Fruit fly (Drosophila melanogaster) whole organism, embryonic: ENCODE data around the gene Stt3B.

Experiments
- Ada2b ChIP-seq: fragments of 200-800 bp; sonication (Bioruptor generic); IDR thresholded peaks from 2 replicates; pipeline ENCODE4 v1.3.6; 2022; ENCODE audit warnings: missing biosample characterization, missing genetic modification characterization
- Awh ChIP-seq: fragments of 200-800 bp; sonication (Bioruptor generic); IDR thresholded peaks from 2 replicates; pipeline ENCODE4, ENCODE4 v1.3.6; 2022; ENCODE audit warnings: missing biosample characterization, missing genetic modification characterization
- Bgb ChIP-seq: fragments of 200-800 bp; sonication (Bioruptor generic); IDR thresholded peaks from 2 replicates; pipeline ENCODE4 v1.3.6; 2022; ENCODE audit warnings: missing biosample characterization, missing genetic modification characterization; ENCODE audit not compliant: partially characterized antibody
- CG10565 ChIP-seq: fragments of 200-800 bp; sonication (Bioruptor generic); optimal IDR thresholded peaks from 3 replicates; lab custom pipeline; 2016; ENCODE audit warnings: missing biosample characterization, mild to moderate bottlenecking, missing genetic modification characterization
- CG12942 ChIP-seq: fragments of 200-800 bp; sonication (Bioruptor generic); optimal IDR thresholded peaks from 3 replicates; lab custom pipeline; 2016; ENCODE audit warnings: missing biosample characterization, missing genetic modification characterization
- CG13775 ChIP-seq: fragments of 200-800 bp; sonication (Bioruptor generic); optimal IDR thresholded peaks from 3 replicates; lab custom pipeline; 2017; ENCODE audit warnings: missing biosample characterization, mild to moderate bottlenecking, missing genetic modification characterization
- CG15479 ChIP-seq: fragments of 200-800 bp; sonication (Bioruptor generic); optimal IDR thresholded peaks from 3 replicates; lab custom pipeline; 2019; ENCODE audit warnings: missing biosample characterization, mild to moderate bottlenecking, missing genetic modification characterization, moderate library complexity
- CG1603 ChIP-seq: fragments of 200-800 bp; sonication (Bioruptor generic); optimal IDR thresholded peaks from 2 replicates; lab custom pipeline; 2019; ENCODE audit warnings: missing biosample characterization, mild to moderate bottlenecking, missing genetic modification characterization, moderate library complexity
- CG16813 ChIP-seq: fragments of 200-800 bp; sonication (Bioruptor generic); IDR thresholded peaks from 3 replicates; pipeline ENCODE4 v1.3.6; 2022; ENCODE audit warnings: missing biosample characterization, missing genetic modification characterization; ENCODE audit not compliant: partially characterized antibody
- CG17568 ChIP-seq: fragments of 200-800 bp; sonication (Bioruptor generic); optimal IDR thresholded peaks from 2 replicates; lab custom pipeline; 2018; ENCODE audit warnings: missing biosample characterization, mild to moderate bottlenecking, missing genetic modification characterization, moderate library complexity
- CG2202 ChIP-seq: fragments of 200-800 bp; sonication (Bioruptor generic); optimal IDR thresholded peaks from 2 replicates; lab custom pipeline; 2018; ENCODE audit warnings: missing biosample characterization, mild to moderate bottlenecking, missing genetic modification characterization
- CG30403 ChIP-seq: fragments of 200-800 bp; sonication (Bioruptor generic); optimal IDR thresholded peaks from 3 replicates; lab custom pipeline; 2016; ENCODE audit warnings: missing biosample characterization, missing genetic modification characterization
- CG3995 ChIP-seq: fragments of 200-800 bp; sonication (Bioruptor generic); optimal IDR thresholded peaks from 3 replicates; lab custom pipeline; 2016; ENCODE audit warnings: missing biosample characterization, missing genetic modification characterization
- CG6813 ChIP-seq: fragments of 200-800 bp; sonication (Bioruptor generic); optimal IDR thresholded peaks from 2 replicates; lab custom pipeline; 2017; ENCODE audit warnings: missing biosample characterization, missing genetic modification characterization, mild to moderate bottlenecking, moderate library complexity, missing genetic modification reagents
- CG7839 ChIP-seq: fragments of 200-800 bp; sonication (Bioruptor generic); optimal IDR thresholded peaks from 3 replicates; lab custom pipeline; 2018; ENCODE audit warnings: missing biosample characterization, mild to moderate bottlenecking, missing genetic modification characterization, moderate library complexity
- CG8089 ChIP-seq: fragments of 200-800 bp; sonication (Bioruptor generic); optimal IDR thresholded peaks from 3 replicates; lab custom pipeline; 2016; ENCODE audit warnings: missing biosample characterization, missing genetic modification characterization
- CG9797 ChIP-seq: fragments of 200-800 bp; sonication (Bioruptor generic); optimal IDR thresholded peaks from 3 replicates; lab custom pipeline; 2018; ENCODE audit warnings: missing biosample characterization, mild to moderate bottlenecking, missing genetic modification characterization
- CHES-1-like ChIP-seq: fragments of 200-800 bp; sonication (Bioruptor generic); optimal IDR thresholded peaks from 2 replicates; lab custom pipeline; 2016; ENCODE audit warnings: missing biosample characterization, missing genetic modification characterization
- CoRest ChIP-seq: fragments of 200-800 bp; sonication (Bioruptor generic); optimal IDR thresholded peaks from 3 replicates; lab custom pipeline; 2018; ENCODE audit warnings: missing biosample characterization, mild to moderate bottlenecking, missing genetic modification characterization, moderate library complexity
- Dad ChIP-seq: fragments of 200-800 bp; sonication (Bioruptor generic); optimal IDR thresholded peaks from 3 replicates; lab custom pipeline; 2016; ENCODE audit warnings: missing biosample characterization, missing genetic modification characterization
- Fer1 ChIP-seq: fragments of 200-800 bp; sonication (Bioruptor generic); optimal IDR thresholded peaks from 2 replicates; lab custom pipeline; 2017; ENCODE audit warnings: missing biosample characterization, mild to moderate bottlenecking, missing genetic modification characterization
- HmgD ChIP-seq: fragments of 200-800 bp; sonication (Bioruptor generic); optimal IDR thresholded peaks from 3 replicates; lab custom pipeline; 2016; ENCODE audit warnings: missing biosample characterization, missing genetic modification characterization
- Hsf ChIP-seq: fragments of 200-800 bp; sonication (Bioruptor generic); optimal IDR thresholded peaks from 3 replicates; lab custom pipeline; 2016; ENCODE audit warnings: missing biosample characterization, missing genetic modification characterization
- NfI ChIP-seq: fragments of 200-800 bp; sonication (Bioruptor generic); optimal IDR thresholded peaks from 3 replicates; lab custom pipeline; 2018; ENCODE audit warnings: missing biosample characterization, mild to moderate bottlenecking, missing genetic modification characterization, moderate library complexity
- Ptx1 ChIP-seq: fragments of 200-800 bp; sonication (Bioruptor generic); IDR thresholded peaks from 2 replicates; pipeline ENCODE4 v1.3.6; 2022; ENCODE audit warnings: missing biosample characterization, missing genetic modification characterization
- Sin3A ChIP-seq: fragments of >200 bp; optimal IDR thresholded peaks from 2 replicates; lab custom pipeline; 2018
- Sry-β ChIP-seq: fragments of 200-800 bp; sonication (Bioruptor generic); optimal IDR thresholded peaks from 2 replicates; lab custom pipeline; 2018; ENCODE audit warnings: missing biosample characterization, mild to moderate bottlenecking, missing genetic modification characterization, moderate library complexity
- YL-1 ChIP-seq: fragments of 200-800 bp; sonication (Bioruptor generic); optimal IDR thresholded peaks from 3 replicates; lab custom pipeline; 2017; ENCODE audit warnings: missing biosample characterization, mild to moderate bottlenecking, missing genetic modification characterization
- ap ChIP-seq: fragments of 200-800 bp; sonication (Bioruptor generic); IDR thresholded peaks from 2 replicates; pipeline ENCODE4 v1.3.6; 2022; ENCODE audit warnings: missing biosample characterization, missing genetic modification characterization
- bigmax ChIP-seq: fragments of 200-800 bp; sonication (Bioruptor generic); optimal IDR thresholded peaks from 2 replicates; lab custom pipeline; 2018; ENCODE audit warnings: missing biosample characterization, mild to moderate bottlenecking, missing genetic modification characterization
- btn ChIP-seq: fragments of 200-800 bp; sonication (Bioruptor generic); optimal IDR thresholded peaks from 2 replicates; lab custom pipeline; 2016; ENCODE audit warnings: missing biosample characterization, missing genetic modification characterization
- corto ChIP-seq: fragments of 200-800 bp; sonication (Bioruptor generic); optimal IDR thresholded peaks from 2 replicates; lab custom pipeline; 2016; ENCODE audit warnings: missing biosample characterization, mild to moderate bottlenecking, missing genetic modification characterization, moderate library complexity
- danr ChIP-seq: fragments of 200-800 bp; sonication (Bioruptor generic); IDR thresholded peaks from 2 replicates; pipeline ENCODE4 v1.3.6; 2022; ENCODE audit warnings: missing biosample characterization, missing genetic modification characterization
- dmrt11E ChIP-seq: fragments of 200-800 bp; sonication (Bioruptor generic); optimal IDR thresholded peaks from 3 replicates; lab custom pipeline; 2018; ENCODE audit warnings: missing biosample characterization, mild to moderate bottlenecking, missing genetic modification characterization, moderate library complexity
- exex ChIP-seq: fragments of 200-800 bp; sonication (Bioruptor generic); optimal IDR thresholded peaks from 4 replicates; lab custom pipeline; 2018; ENCODE audit warnings: missing biosample characterization, mild to moderate bottlenecking, missing genetic modification characterization, moderate library complexity
- ftz-f1 ChIP-seq: fragments of 200-800 bp; sonication (Bioruptor generic); optimal IDR thresholded peaks from 2 replicates; lab custom pipeline; 2016; ENCODE audit warnings: missing biosample characterization, missing genetic modification characterization
- gcm ChIP-seq: fragments of 200-800 bp; sonication (Bioruptor generic); optimal IDR thresholded peaks from 2 replicates; lab custom pipeline; 2019; ENCODE audit warnings: missing biosample characterization, mild to moderate bottlenecking, missing genetic modification characterization, moderate library complexity
- kni ChIP-seq: fragments of 200-800 bp; sonication (Bioruptor generic); optimal IDR thresholded peaks from 3 replicates; lab custom pipeline; 2017; ENCODE audit warnings: mild to moderate bottlenecking, missing biosample characterization, missing genetic modification reagents, missing genetic modification characterization
- knrl ChIP-seq: fragments of 200-800 bp; sonication (Bioruptor generic); IDR thresholded peaks from 3 replicates; pipeline ENCODE4 v1.3.6; 2022; ENCODE audit warnings: missing biosample characterization, missing genetic modification characterization; ENCODE audit not compliant: partially characterized antibody
- lbe ChIP-seq: fragments of 200-800 bp; sonication (Bioruptor generic); optimal IDR thresholded peaks from 2 replicates; lab custom pipeline; 2016; ENCODE audit warnings: missing biosample characterization, mild to moderate bottlenecking, missing genetic modification characterization
- maf-S ChIP-seq: fragments of 200-800 bp; sonication (Bioruptor generic); optimal IDR thresholded peaks from 2 replicates; lab custom pipeline; 2016; ENCODE audit warnings: missing biosample characterization, missing genetic modification characterization
- mam ChIP-seq: fragments of 200-800 bp; sonication (Bioruptor generic); optimal IDR thresholded peaks from 3 replicates; lab custom pipeline; 2016; ENCODE audit warnings: missing biosample characterization, missing genetic modification characterization
- prd ChIP-seq, 3 experiments: fragments of >200 bp in 2 of 3; fragments of 200-800 bp in 1 of 3; sonication (Bioruptor generic) in 1 of 3; optimal IDR thresholded peaks in 2 of 3; IDR thresholded peaks in 1 of 3; 2 replicates in 2 of 3; 3 replicates in 1 of 3; pipeline versions ENCODE4 v1.3.6 to Lab custom; 2017 to 2022; ENCODE audit warnings: missing biosample characterization in 1 of 3, missing genetic modification characterization in 1 of 3
- sens ChIP-seq: fragments of 200-800 bp; sonication (Bioruptor generic); peaks from one replicate; lab custom pipeline; 2016; ENCODE audit warnings: missing biosample characterization, missing genetic modification characterization
- slbo ChIP-seq: fragments of 200-800 bp; sonication (Bioruptor generic); IDR thresholded peaks from 2 replicates; pipeline ENCODE4 v1.3.6; 2022; ENCODE audit warnings: missing biosample characterization, missing genetic modification characterization
- tna ChIP-seq: fragments of 200-800 bp; sonication (Bioruptor generic); IDR thresholded peaks from 2 replicates; pipeline ENCODE4 v1.3.6; 2022; ENCODE audit warnings: missing biosample characterization, missing genetic modification characterization; ENCODE audit not compliant: partially characterized antibody
- zfh2 ChIP-seq: fragments of 200-800 bp; sonication (Bioruptor generic); optimal IDR thresholded peaks from 2 replicates; lab custom pipeline; 2016; ENCODE audit warnings: missing biosample characterization, missing genetic modification characterization

Stt3B gene

dm6 chr3R:25039028-25039476 lies 30.4 kb downstream of the Stt3B start, which contains the start of the genes Ythdf and bai (continued):
- peak; percentile 84 for TF ChIP-seq CG16813 (GFP tag; lab: Robert Waterston, UW)
- TF ChIP-seq YL-1 (GFP tag; lab: Kevin White, UChicago), result peak; percentile 88
- no peak for TF ChIP-seq bigmax (GFP tag; lab: Kevin White, UChicago)
- no peak for TF ChIP-seq CG8089 (GFP tag; lab: Kevin White, UChicago)
- TF ChIP-seq CG7839 (tag; lab: Kevin White, UChicago), result no peak
- peak; percentile 3 for TF ChIP-seq ftz-f1
- peak; percentile 63 for TF ChIP-seq mam (GFP tag; lab: Kevin White, UChicago)
- TF ChIP-seq Dad (GFP tag; lab: Kevin White, UChicago), result peak; percentile 27
- TF ChIP-seq ap (GFP tag; lab: Robert Waterston, UW), result no peak
- TF ChIP-seq CHES-1-like (GFP tag; lab: Kevin White, UChicago), result peak; percentile 61
- TF ChIP-seq Hsf (GFP tag; lab: Kevin White, UChicago), result peak; percentile 50
- TF ChIP-seq sens (GFP tag; lab: Kevin White, UChicago), result peak; percentile 79
- TF ChIP-seq Ada2b, result no peak
- peak; percentile 34 for TF ChIP-seq CG12942 (GFP tag; lab: Kevin White, UChicago)
- TF ChIP-seq Sin3A, result peak; percentile 95
- TF ChIP-seq slbo (GFP tag; lab: Robert Waterston, UW), result peak; percentile 64; the same call in 1 of the 2 replicates
- peak; percentile 9 for TF ChIP-seq Sry-β (GFP tag; lab: Kevin White, UChicago)
- peak; percentile 64 for TF ChIP-seq CG30403 (GFP tag; lab: Kevin White, UChicago)
- no peak for TF ChIP-seq CG2202 (tag; lab: Kevin White, UChicago)
- TF ChIP-seq tna, result peak; percentile 72
- peak; percentile 34 for TF ChIP-seq dmrt11E (tag; lab: Kevin White, UChicago)
- peak; percentile 69 for TF ChIP-seq zfh2 (GFP tag; lab: Kevin White, UChicago)
- TF ChIP-seq CG9797 (GFP tag; lab: Kevin White, UChicago), result peak; percentile 75
- TF ChIP-seq CG17568 (GFP tag; lab: Kevin White, UChicago), result no peak
- TF ChIP-seq CG3995, result peak; percentile 41
- peak; percentile 46 for TF ChIP-seq CG13775
- no peak for TF ChIP-seq corto (GFP tag; lab: Kevin White, UChicago)
- TF ChIP-seq HmgD (GFP tag; lab: Kevin White, UChicago), result peak; percentile 17
- peak; percentile 43 for TF ChIP-seq maf-S (GFP tag; lab: Kevin White, UChicago)
- peak; percentile 14 for TF ChIP-seq Fer1 (GFP tag; lab: Kevin White, UChicago)
- TF ChIP-seq knrl (GFP tag; lab: Robert Waterston, UW), result peak; percentile 91
- no peak for TF ChIP-seq CG10565

- TF ChIP-seq exex (tag; lab: Kevin White, UChicago) (no peak), CG10565 (no peak), gcm (GFP tag; lab: Kevin White, UChicago) (no peak), kni (GFP tag; lab: Kevin White, UChicago) (no peak), CG1603 (tag; lab: Kevin White, UChicago) (no peak), Ptx1 (GFP tag; lab: Robert Waterston, UW) (no peak), NfI (GFP tag; lab: Kevin White, UChicago) (no peak), maf-S (GFP tag; lab: Kevin White, UChicago) (no peak), prd (optimal IDR thresholded peaks at IDR 0.05; lab: Kevin White, UChicago) (no peak), prd (GFP tag; IDR thresholded peaks at IDR 0.05; lab: Robert Waterston, UW) (no peak), CG15479 (GFP tag; lab: Kevin White, UChicago) (no peak), lbe (no peak), ap (GFP tag; lab: Robert Waterston, UW) (no peak), Awh (GFP tag; lab: Robert Waterston, UW) (no peak), btn (GFP tag; lab: Kevin White, UChicago) (no peak), CoRest (tag; lab: Kevin White, UChicago) (no peak), Bgb (GFP tag; lab: Robert Waterston, UW) (no peak), CG6813 (GFP tag; lab: Kevin White, UChicago) (no peak), danr (GFP tag; lab: Robert Waterston, UW) (no peak)
- TF ChIP-seq, all 482 proteins: peak for 0
Measured at dm6 chr3R:25036644-25037043, 32.8 kb downstream of the Stt3B start, which contains the start of gene CG31115. Gene CG31115, plus strand, starts transcription at chr3R:25036944.
